Worm (Caenorhabditis elegans) whole organism, L3 larva: ENCODE measurements around the gene ndx-3.

Source experiments
- R02D3.7 ChIP-seq: fragments of 150-350 bp; optimal IDR thresholded peaks from 2 replicates; lab custom pipeline; 2014; ENCODE audit warnings: missing biosample characterization, missing genetic modification characterization
- aly-2 ChIP-seq: fragments of 150-350 bp; optimal IDR thresholded peaks from 2 replicates; lab custom pipeline; 2014; ENCODE audit warnings: missing biosample characterization, missing genetic modification characterization
- ama-1 ChIP-seq: fragments of 150-350 bp; optimal IDR thresholded peaks from 2 replicates; lab custom pipeline; 2018
- ceh-16 ChIP-seq: sonication (generic microtip); optimal IDR thresholded peaks from 2 replicates; lab custom pipeline; 2017; ENCODE audit warnings: missing biosample characterization, missing genetic modification characterization
- ceh-28 ChIP-seq: fragments of 150-350 bp; optimal IDR thresholded peaks from 2 replicates; lab custom pipeline; 2014; ENCODE audit warnings: missing biosample characterization, missing genetic modification reagents, missing genetic modification characterization
- daf-12 ChIP-seq: fragments of 150-350 bp; optimal IDR thresholded peaks from 2 replicates; lab custom pipeline; 2014; ENCODE audit warnings: missing biosample characterization, missing genetic modification reagents, missing genetic modification characterization
- egl-27 ChIP-seq: sonication (generic microtip); optimal IDR thresholded peaks from 4 replicates; lab custom pipeline; 2017; ENCODE audit warnings: missing biosample characterization, missing genetic modification reagents, missing genetic modification characterization
- egl-5 ChIP-seq: fragments of 150-350 bp; optimal IDR thresholded peaks from 2 replicates; lab custom pipeline; 2017; ENCODE audit warnings: missing biosample characterization, missing genetic modification reagents, missing genetic modification characterization, inconsistent platforms
- elt-1 ChIP-seq: fragments of 150-350 bp; optimal IDR thresholded peaks from 2 replicates; lab custom pipeline; 2014; ENCODE audit warnings: missing biosample characterization, missing genetic modification characterization
- elt-2 ChIP-seq: sonication (generic microtip); optimal IDR thresholded peaks from 2 replicates; lab custom pipeline; 2016; ENCODE audit warnings: missing genetic modification reagents, mild to moderate bottlenecking, missing genetic modification characterization, missing compliant biosample characterization
- elt-3 ChIP-seq, 3 experiments: fragments of 150-350 bp in 1 of 3; sonication (generic microtip) in 2 of 3; optimal IDR thresholded peaks; 2 replicates in 2 of 3; 4 replicates in 1 of 3; lab custom pipeline; 2014 to 2017; ENCODE audit warnings: missing biosample characterization in 3 of 3, missing genetic modification characterization in 3 of 3
- eor-1 ChIP-seq, 2 experiments: fragments of 150-350 bp; optimal IDR thresholded peaks; 2 replicates each; lab custom pipeline; 2014 to 2018; ENCODE audit warnings: missing biosample characterization in 2 of 2, missing genetic modification characterization in 2 of 2
- fkh-10 ChIP-seq: sonication (generic microtip); optimal IDR thresholded peaks from 2 replicates; lab custom pipeline; 2017; ENCODE audit warnings: missing biosample characterization, missing genetic modification reagents, missing genetic modification characterization
- fkh-2 ChIP-seq: fragments of 150-350 bp; optimal IDR thresholded peaks from 2 replicates; lab custom pipeline; 2014; ENCODE audit warnings: missing biosample characterization, missing genetic modification reagents, missing genetic modification characterization
- jun-1 ChIP-seq: fragments of 150-350 bp; optimal IDR thresholded peaks from 2 replicates; lab custom pipeline; 2014; ENCODE audit warnings: missing biosample characterization, missing genetic modification reagents, missing genetic modification characterization
- lin-15B ChIP-seq: fragments of 150-350 bp; optimal IDR thresholded peaks from 2 replicates; lab custom pipeline; 2014; ENCODE audit warnings: missing biosample characterization, missing genetic modification characterization
- mdl-1 ChIP-seq: fragments of 150-350 bp; optimal IDR thresholded peaks from 2 replicates; lab custom pipeline; 2014; ENCODE audit warnings: missing biosample characterization, missing genetic modification characterization
- mml-1 ChIP-seq: fragments of 150-350 bp; sonication (generic microtip); optimal IDR thresholded peaks from 3 replicates; lab custom pipeline; 2014; ENCODE audit warnings: missing biosample characterization, missing genetic modification characterization
- nfya-1 ChIP-seq: sonication (generic microtip); optimal IDR thresholded peaks from 2 replicates; lab custom pipeline; 2017; ENCODE audit warnings: missing genetic modification characterization, mild to moderate bottlenecking, missing compliant biosample characterization, antibody characterized with exemption, moderate library complexity; ENCODE audit not compliant: insufficient read depth
- nhr-23 ChIP-seq: fragments of 150-350 bp; optimal IDR thresholded peaks from 2 replicates; lab custom pipeline; 2014; ENCODE audit warnings: missing biosample characterization, missing genetic modification reagents, missing genetic modification characterization
- nhr-237 ChIP-seq: fragments of 150-350 bp; optimal IDR thresholded peaks from 2 replicates; lab custom pipeline; 2014; ENCODE audit warnings: missing biosample characterization, missing genetic modification characterization
- nhr-28 ChIP-seq: fragments of 150-350 bp; optimal IDR thresholded peaks from 2 replicates; lab custom pipeline; 2014; ENCODE audit warnings: missing biosample characterization, missing genetic modification characterization
- nhr-67 ChIP-seq: fragments of 150-350 bp; optimal IDR thresholded peaks from 2 replicates; lab custom pipeline; 2014; ENCODE audit warnings: missing biosample characterization, missing genetic modification characterization
- nhr-76 ChIP-seq: fragments of 150-350 bp; sonication (generic microtip); optimal IDR thresholded peaks from 5 replicates; lab custom pipeline; 2014; ENCODE audit warnings: missing biosample characterization, missing genetic modification characterization
- pha-4 ChIP-seq: fragments of 150-350 bp; optimal IDR thresholded peaks from 2 replicates; lab custom pipeline; 2014; ENCODE audit warnings: missing biosample characterization, missing genetic modification reagents, missing genetic modification characterization
- pqm-1 ChIP-seq: fragments of 150-350 bp; optimal IDR thresholded peaks from 2 replicates; lab custom pipeline; 2017; ENCODE audit warnings: missing biosample characterization, missing genetic modification characterization, inconsistent platforms
- sea-2 ChIP-seq: fragments of 150-350 bp; sonication (generic microtip); optimal IDR thresholded peaks from 4 replicates; lab custom pipeline; 2014; ENCODE audit warnings: missing biosample characterization, missing genetic modification reagents, missing genetic modification characterization
- skn-1 ChIP-seq: fragments of 150-350 bp; optimal IDR thresholded peaks from 2 replicates; lab custom pipeline; 2014; ENCODE audit warnings: missing biosample characterization, missing genetic modification characterization
- snpc-4 ChIP-seq: fragments of 150-350 bp; optimal IDR thresholded peaks from 2 replicates; lab custom pipeline; 2014; ENCODE audit warnings: missing biosample characterization, missing genetic modification characterization
- tbx-2 ChIP-seq: sonication (generic microtip); optimal IDR thresholded peaks from 2 replicates; lab custom pipeline; 2016; ENCODE audit warnings: mild to moderate bottlenecking, missing genetic modification characterization, missing compliant biosample characterization
- unc-62 ChIP-seq: fragments of 150-350 bp; sonication (generic microtip); optimal IDR thresholded peaks from 4 replicates; lab custom pipeline; 2014; ENCODE audit warnings: missing biosample characterization, missing genetic modification reagents, missing genetic modification characterization
- ztf-4 ChIP-seq: fragments of 150-350 bp; optimal IDR thresholded peaks from 2 replicates; lab custom pipeline; 2014; ENCODE audit warnings: missing biosample characterization, missing genetic modification characterization

Gene ndx-3

DNA sequence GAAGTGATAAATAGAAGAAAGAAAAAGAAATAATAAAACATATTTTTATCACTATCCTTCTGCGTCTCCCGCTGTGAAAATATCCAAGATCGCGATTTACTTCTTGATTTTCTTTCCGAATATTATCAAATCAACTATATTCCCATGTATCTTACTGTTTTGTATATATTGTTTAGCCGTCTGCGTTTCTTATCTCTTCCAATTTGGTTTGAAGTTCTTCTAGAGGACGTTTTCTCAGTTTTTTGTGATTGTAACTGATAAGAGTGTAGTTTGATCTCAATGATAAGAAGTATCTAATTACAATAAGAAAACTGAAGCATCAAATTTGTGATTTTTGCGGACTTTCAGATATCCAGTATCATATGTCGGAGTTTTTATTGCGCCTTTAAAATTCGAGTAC lies 7.3 kb downstream of the ndx-3 start:
- no peak for TF ChIP-seq sea-2 (GFP tag; lab: Kevin White, UChicago)
- no peak for TF ChIP-seq R02D3.7 (tag; lab: Kevin White, UChicago)
- no peak for TF ChIP-seq ztf-4 (tag; lab: Kevin White, UChicago)
- TF ChIP-seq fkh-10 (GFP tag; lab: Kevin White, UChicago), result no peak
- TF ChIP-seq elt-2 (tag; lab: Kevin White, UChicago), result peak; percentile 95
- no peak for TF ChIP-seq daf-12 (tag; lab: Kevin White, UChicago)
- peak; percentile 65 for TF ChIP-seq nhr-76
- TF ChIP-seq nfya-1 (tag; lab: Kevin White, UChicago), result no peak
- TF ChIP-seq skn-1 (tag; lab: Kevin White, UChicago), result no peak
- TF ChIP-seq nhr-23 (tag; lab: Kevin White, UChicago), result peak; percentile 35
- TF ChIP-seq pqm-1 (tag; lab: Kevin White, UChicago), result peak; percentile 60
- TF ChIP-seq elt-3 (tag; optimal IDR thresholded peaks at IDR 0.05; lab: Kevin White, UChicago), result no peak

DNA sequence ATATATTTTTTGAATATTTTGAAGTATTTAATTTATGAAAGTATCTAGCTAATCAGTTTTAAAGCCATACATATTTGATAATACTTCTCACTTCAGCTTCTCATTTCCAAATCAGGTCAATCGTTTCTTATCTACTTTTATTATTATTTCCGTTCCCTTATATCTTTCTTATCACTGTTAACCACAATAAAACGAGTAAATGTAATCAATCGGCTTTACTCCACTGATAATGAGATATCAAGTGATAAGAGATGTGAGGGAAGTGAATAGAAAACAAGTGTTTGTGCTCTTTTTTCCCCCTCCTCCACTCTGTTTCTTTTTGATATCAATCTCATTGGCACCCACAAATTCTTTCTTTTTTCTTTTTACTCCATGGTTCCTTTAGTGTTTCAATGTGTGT lies 13.2 kb downstream of the ndx-3 start:
- peak; percentile 48 for TF ChIP-seq pqm-1 (tag; lab: Kevin White, UChicago)
- TF ChIP-seq elt-2 (tag; lab: Kevin White, UChicago), result peak; percentile 88
- TF ChIP-seq fkh-10 (GFP tag; lab: Kevin White, UChicago), result no peak
- no peak for TF ChIP-seq egl-5 (tag; lab: Kevin White, UChicago)

DNA sequence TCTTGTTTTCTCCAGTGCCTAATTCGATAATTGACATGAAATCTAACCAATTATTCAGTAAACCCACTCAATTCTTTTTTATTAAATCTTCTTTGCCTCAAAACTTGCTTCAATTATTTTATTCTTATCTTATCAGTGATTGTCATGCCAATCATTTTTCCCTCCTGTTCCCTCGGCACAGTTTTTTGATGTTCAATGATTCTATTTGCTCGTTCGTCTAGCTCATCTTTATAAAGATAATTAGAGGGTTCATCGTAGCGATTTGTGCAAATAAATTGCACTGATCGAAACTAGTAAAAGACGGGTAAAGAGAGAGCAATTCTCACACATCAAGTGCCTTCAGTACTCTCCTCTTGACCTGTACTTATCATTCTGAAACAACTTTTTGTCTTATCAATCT lies 14.2 kb downstream of the ndx-3 start:
- peak; percentile 6 for TF ChIP-seq pha-4 (tag; lab: Kevin White, UChicago)
- peak; percentile 86 for TF ChIP-seq elt-2 (tag; lab: Kevin White, UChicago)
- TF ChIP-seq ama-1 (lab: Kevin White, UChicago), result no peak

DNA sequence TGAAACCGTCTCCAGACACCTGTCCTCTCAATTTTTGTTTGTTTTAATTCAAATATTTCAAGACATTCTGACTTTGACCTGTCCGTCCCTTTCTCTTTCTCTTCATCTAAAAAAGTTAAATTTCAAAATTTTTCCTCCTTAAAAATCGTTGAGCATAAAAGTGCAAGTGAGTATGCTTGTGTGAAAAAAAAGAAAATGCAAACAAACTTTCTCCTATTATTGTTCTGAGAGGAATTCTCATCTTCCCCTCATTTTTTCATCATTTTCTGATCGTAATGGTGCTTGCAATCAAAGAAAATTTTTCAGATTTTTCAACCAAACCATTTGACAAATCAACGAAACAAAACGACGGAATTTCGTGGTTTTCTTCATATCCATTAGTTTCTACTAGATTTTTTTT lies 15.5 kb downstream of the ndx-3 start, which contains the start of gene shc-2:
Gene shc-2 (plus strand): TSS at position 301 of the 400 bp plus-strand sequence.
- TF ChIP-seq nhr-28 (tag; lab: Kevin White, UChicago) (no peak), mdl-1 (tag; lab: Kevin White, UChicago) (no peak), unc-62 (no peak), fkh-2 (tag; lab: Kevin White, UChicago) (no peak), ceh-16 (no peak), elt-1 (tag; lab: Kevin White, UChicago) (no peak), pqm-1 (tag; lab: Kevin White, UChicago) (no peak), jun-1 (no peak), lin-15B (tag; lab: Kevin White, UChicago) (no peak), elt-3 (tag; optimal IDR thresholded peaks at IDR 0.05; lab: Kevin White, UChicago) (no peak), tbx-2 (tag; lab: Kevin White, UChicago) (no peak)

ce11 chrII:4974448-4974951 lies 21.1 kb downstream of the ndx-3 start:
- no peak for TF ChIP-seq ceh-28 (tag; lab: Kevin White, UChicago)
- no peak for TF ChIP-seq nhr-28 (tag; lab: Kevin White, UChicago)
- TF ChIP-seq egl-27, result no peak
- TF ChIP-seq nhr-76, result no peak
- TF ChIP-seq mml-1 (tag; lab: Kevin White, UChicago), result no peak

DNA sequence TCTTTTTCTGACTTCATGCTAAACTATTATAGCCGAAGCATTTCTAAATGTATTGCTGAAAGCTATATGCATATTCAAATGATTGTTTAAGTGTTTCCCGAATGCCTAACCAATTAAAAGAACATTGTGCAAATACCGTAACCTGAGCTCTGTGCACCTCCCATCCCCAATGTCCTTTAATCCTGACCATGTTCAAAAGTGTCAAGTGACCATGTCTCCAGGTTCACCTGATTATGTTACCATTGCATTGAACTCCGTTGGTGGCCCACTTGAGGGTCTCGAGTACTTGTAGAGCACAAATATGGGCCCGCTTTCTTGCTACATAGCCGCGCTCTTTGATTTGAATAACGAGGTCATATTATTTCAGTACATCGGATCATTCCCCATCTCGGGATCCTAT lies 21.9 kb downstream of the ndx-3 start:
- TF ChIP-seq nfya-1 (tag; lab: Kevin White, UChicago) (no peak), nhr-23 (tag; lab: Kevin White, UChicago) (no peak), eor-1 (tag; optimal IDR thresholded peaks at IDR 0.05; lab: Kevin White, UChicago) (no peak), elt-1 (tag; lab: Kevin White, UChicago) (no peak), nhr-67 (no peak), snpc-4 (tag; lab: Kevin White, UChicago) (no peak), unc-62 (no peak), aly-2 (tag; lab: Kevin White, UChicago) (no peak), egl-5 (tag; lab: Kevin White, UChicago) (no peak), nhr-237 (tag; lab: Kevin White, UChicago) (no peak), mdl-1 (tag; lab: Kevin White, UChicago) (no peak), tbx-2 (tag; lab: Kevin White, UChicago) (no peak)
